Fruit fly (Drosophila melanogaster) whole organism, embryonic: ENCODE results near the gene CG7611.
A peak's percentile ranks its signal among the peaks of the same experiment; 100 is the strongest.

Experiments used
- Ada2b ChIP-seq: fragments of 200-800 bp; sonication (Bioruptor generic); IDR thresholded peaks from 2 replicates; pipeline ENCODE4 v1.3.6; 2022; ENCODE audit warnings: missing biosample characterization, missing genetic modification characterization
- Atf6 ChIP-seq: fragments of 200-800 bp; sonication (Bioruptor generic); IDR thresholded peaks from 2 replicates; pipeline ENCODE4 v1.3.6; 2022; ENCODE audit warnings: missing biosample characterization, missing genetic modification characterization
- B-H1 ChIP-seq: fragments of 200-800 bp; sonication (Bioruptor generic); IDR thresholded peaks from 3 replicates; pipeline ENCODE4 v1.3.6; 2022; ENCODE audit warnings: missing biosample characterization, missing genetic modification characterization
- B-H2 ChIP-seq: fragments of 200-800 bp; sonication (Bioruptor generic); optimal IDR thresholded peaks from 2 replicates; lab custom pipeline; 2018; ENCODE audit warnings: missing biosample characterization, mild to moderate bottlenecking, missing genetic modification characterization
- BtbVII ChIP-seq: fragments of 200-800 bp; sonication (Bioruptor generic); optimal IDR thresholded peaks from 3 replicates; lab custom pipeline; 2017; ENCODE audit warnings: missing biosample characterization, mild to moderate bottlenecking, missing genetic modification characterization
- CG10654 ChIP-seq: fragments of 200-800 bp; sonication (Bioruptor generic); optimal IDR thresholded peaks from 2 replicates; lab custom pipeline; 2016; ENCODE audit warnings: missing biosample characterization, missing genetic modification characterization
- CG12155 ChIP-seq: fragments of 200-800 bp; sonication (Bioruptor generic); optimal IDR thresholded peaks from 3 replicates; lab custom pipeline; 2016; ENCODE audit warnings: missing biosample characterization, missing genetic modification characterization
- CG15696 ChIP-seq: fragments of 200-800 bp; sonication (Bioruptor generic); optimal IDR thresholded peaks from 2 replicates; lab custom pipeline; 2019; ENCODE audit warnings: missing biosample characterization, mild to moderate bottlenecking, missing genetic modification characterization, moderate library complexity
- CG30020 ChIP-seq: fragments of 200-800 bp; optimal IDR thresholded peaks from 2 replicates; lab custom pipeline; 2019; ENCODE audit warnings: missing biosample characterization, mild to moderate bottlenecking, missing genetic modification characterization, moderate library complexity
- CG4707 ChIP-seq: fragments of 200-800 bp; sonication (Bioruptor generic); optimal IDR thresholded peaks from 2 replicates; lab custom pipeline; 2018; ENCODE audit warnings: missing biosample characterization, mild to moderate bottlenecking, missing genetic modification characterization, moderate library complexity
- CG5245 ChIP-seq: fragments of 200-800 bp; sonication (Bioruptor generic); optimal IDR thresholded peaks from 3 replicates; lab custom pipeline; 2016; ENCODE audit warnings: missing biosample characterization, missing genetic modification characterization
- CG7357 ChIP-seq: fragments of 200-800 bp; sonication (Bioruptor generic); IDR thresholded peaks from 3 replicates; pipeline ENCODE4 v1.3.6; 2022; ENCODE audit warnings: missing biosample characterization, missing genetic modification characterization
- CG7839 ChIP-seq: fragments of 200-800 bp; sonication (Bioruptor generic); optimal IDR thresholded peaks from 3 replicates; lab custom pipeline; 2018; ENCODE audit warnings: missing biosample characterization, mild to moderate bottlenecking, missing genetic modification characterization, moderate library complexity
- CG8944 ChIP-seq: fragments of 200-800 bp; sonication (Bioruptor generic); optimal IDR thresholded peaks from 3 replicates; lab custom pipeline; 2016; ENCODE audit warnings: missing biosample characterization, missing genetic modification characterization
- CG9727 ChIP-seq: fragments of 200-800 bp; sonication (Bioruptor generic); optimal IDR thresholded peaks from 3 replicates; lab custom pipeline; 2017; ENCODE audit warnings: missing biosample characterization, mild to moderate bottlenecking, missing genetic modification characterization
- CkIIα-i1 ChIP-seq: fragments of 200-800 bp; sonication (Bioruptor generic); IDR thresholded peaks from 2 replicates; pipeline ENCODE4 v1.3.6; 2022; ENCODE audit warnings: missing biosample characterization, missing genetic modification characterization
- D19B ChIP-seq: fragments of 200-800 bp; sonication (Bioruptor generic); optimal IDR thresholded peaks from 2 replicates; lab custom pipeline; 2017; ENCODE audit warnings: missing biosample characterization, mild to moderate bottlenecking, missing genetic modification characterization
- Dfd ChIP-seq, 2 experiments: fragments of >200 bp; optimal IDR thresholded peaks; 2 replicates each; lab custom pipeline; 2017; ENCODE audit warnings: missing biosample characterization in 2 of 2, missing genetic modification characterization in 2 of 2
- Doc3 ChIP-seq: fragments of 200-800 bp; sonication (Bioruptor generic); IDR thresholded peaks from 3 replicates; pipeline ENCODE4 v1.3.6; 2022; ENCODE audit warnings: missing biosample characterization, missing genetic modification characterization; ENCODE audit not compliant: partially characterized antibody
- Gug ChIP-seq: fragments of 200-800 bp; sonication (Bioruptor generic); IDR thresholded peaks from 4 replicates; pipeline ENCODE4 v1.3.6; 2022; ENCODE audit warnings: missing biosample characterization, missing genetic modification characterization
- Hmr ChIP-seq: fragments of 200-800 bp; sonication (Bioruptor generic); optimal IDR thresholded peaks from 3 replicates; lab custom pipeline; 2017; ENCODE audit warnings: mild to moderate bottlenecking, missing biosample characterization, missing genetic modification reagents, missing genetic modification characterization
- Hr78 ChIP-seq, 2 experiments: fragments of 200-800 bp in 1 of 2; fragments of >200 bp in 1 of 2; sonication (Bioruptor generic) in 1 of 2; optimal IDR thresholded peaks; 2 replicates each; lab custom pipeline; 2017 to 2019; ENCODE audit warnings: missing biosample characterization in 2 of 2, missing genetic modification characterization in 2 of 2, mild to moderate bottlenecking in 1 of 2, moderate library complexity in 1 of 2
- Hsf ChIP-seq: fragments of 200-800 bp; sonication (Bioruptor generic); optimal IDR thresholded peaks from 3 replicates; lab custom pipeline; 2016; ENCODE audit warnings: missing biosample characterization, missing genetic modification characterization
- Lim3 ChIP-seq: fragments of 200-800 bp; sonication (Bioruptor generic); IDR thresholded peaks from 2 replicates; pipeline ENCODE4 v1.3.6; 2022; ENCODE audit warnings: missing biosample characterization, missing genetic modification characterization
- NK7.1 ChIP-seq: fragments of 200-800 bp; sonication (Bioruptor generic); optimal IDR thresholded peaks from 3 replicates; lab custom pipeline; 2016; ENCODE audit warnings: missing biosample characterization, missing genetic modification characterization
- Optix ChIP-seq: fragments of 200-800 bp; sonication (Bioruptor generic); IDR thresholded peaks from 3 replicates; pipeline ENCODE4 v1.3.6; 2022; ENCODE audit warnings: missing biosample characterization, missing genetic modification characterization
- az2 ChIP-seq: fragments of 200-800 bp; sonication (Bioruptor generic); optimal IDR thresholded peaks from 3 replicates; lab custom pipeline; 2016; ENCODE audit warnings: missing biosample characterization, missing genetic modification characterization
- cg ChIP-seq: fragments of 200-800 bp; sonication (Bioruptor generic); optimal IDR thresholded peaks from 3 replicates; lab custom pipeline; 2019; ENCODE audit warnings: missing biosample characterization, mild to moderate bottlenecking, missing genetic modification characterization, moderate library complexity
- crol ChIP-seq: fragments of 200-800 bp; sonication (Bioruptor generic); IDR thresholded peaks from 2 replicates; pipeline ENCODE4 v1.3.6; 2022; ENCODE audit warnings: missing biosample characterization, missing genetic modification characterization
- disco-r ChIP-seq: fragments of 200-800 bp; sonication (Bioruptor generic); optimal IDR thresholded peaks from 2 replicates; lab custom pipeline; 2016; ENCODE audit warnings: missing biosample characterization, missing genetic modification characterization
- dmrt11E ChIP-seq: fragments of 200-800 bp; sonication (Bioruptor generic); optimal IDR thresholded peaks from 3 replicates; lab custom pipeline; 2018; ENCODE audit warnings: missing biosample characterization, mild to moderate bottlenecking, missing genetic modification characterization, moderate library complexity
- dysf ChIP-seq: fragments of 200-800 bp; sonication (Bioruptor generic); IDR thresholded peaks from 3 replicates; pipeline ENCODE4 v1.3.6; 2022; ENCODE audit warnings: missing biosample characterization, missing genetic modification characterization
- ewg ChIP-seq: fragments of 200-800 bp; sonication (Bioruptor generic); optimal IDR thresholded peaks from 3 replicates; lab custom pipeline; 2017; ENCODE audit warnings: mild to moderate bottlenecking, missing biosample characterization, missing genetic modification reagents, missing genetic modification characterization
- kay ChIP-seq: fragments of 200-800 bp; sonication (Bioruptor generic); optimal IDR thresholded peaks from 2 replicates; lab custom pipeline; 2016; ENCODE audit warnings: missing biosample characterization, missing genetic modification characterization
- knrl ChIP-seq: fragments of 200-800 bp; sonication (Bioruptor generic); IDR thresholded peaks from 3 replicates; pipeline ENCODE4 v1.3.6; 2022; ENCODE audit warnings: missing biosample characterization, missing genetic modification characterization; ENCODE audit not compliant: partially characterized antibody
- luna ChIP-seq: fragments of 200-800 bp; sonication (Bioruptor generic); optimal IDR thresholded peaks from 2 replicates; lab custom pipeline; 2016; ENCODE audit warnings: missing biosample characterization, missing genetic modification characterization
- nmo ChIP-seq: fragments of 200-800 bp; sonication (Bioruptor generic); optimal IDR thresholded peaks from 2 replicates; lab custom pipeline; 2018; ENCODE audit warnings: missing biosample characterization, mild to moderate bottlenecking, missing genetic modification characterization, moderate library complexity
- odd ChIP-seq: fragments of 200-800 bp; sonication (Bioruptor generic); optimal IDR thresholded peaks from 2 replicates; lab custom pipeline; 2017; ENCODE audit warnings: missing biosample characterization, mild to moderate bottlenecking, missing genetic modification characterization
- prd ChIP-seq, 3 experiments: fragments of >200 bp in 2 of 3; fragments of 200-800 bp in 1 of 3; sonication (Bioruptor generic) in 1 of 3; optimal IDR thresholded peaks in 2 of 3; IDR thresholded peaks in 1 of 3; 2 replicates in 2 of 3; 3 replicates in 1 of 3; pipeline versions ENCODE4 v1.3.6 to Lab custom; 2017 to 2022; ENCODE audit warnings: missing biosample characterization in 1 of 3, missing genetic modification characterization in 1 of 3
- sens ChIP-seq: fragments of 200-800 bp; sonication (Bioruptor generic); peaks from one replicate; lab custom pipeline; 2016; ENCODE audit warnings: missing biosample characterization, missing genetic modification characterization
- sens-2 ChIP-seq: fragments of 200-800 bp; sonication (Bioruptor generic); IDR thresholded peaks from 2 replicates; pipeline ENCODE4 v1.3.6; 2022; ENCODE audit warnings: missing biosample characterization, missing genetic modification characterization
- seq ChIP-seq: fragments of 200-800 bp; sonication (Bioruptor generic); IDR thresholded peaks from 2 replicates; pipeline ENCODE4 v1.3.6; 2022; ENCODE audit warnings: missing biosample characterization, missing genetic modification characterization
- sim ChIP-seq: fragments of 200-800 bp; sonication (Bioruptor generic); IDR thresholded peaks from 2 replicates; pipeline ENCODE4 v1.3.6; 2022; ENCODE audit warnings: missing biosample characterization, missing genetic modification characterization
- sisA ChIP-seq: fragments of 200-800 bp; sonication (Bioruptor generic); IDR thresholded peaks from 2 replicates; pipeline ENCODE4 v1.3.6; 2022; ENCODE audit warnings: missing biosample characterization, missing genetic modification characterization
- sug ChIP-seq: fragments of 200-800 bp; optimal IDR thresholded peaks from 2 replicates; lab custom pipeline; 2019; ENCODE audit warnings: missing biosample characterization, mild to moderate bottlenecking, missing genetic modification characterization, moderate library complexity
- toy ChIP-seq: fragments of 200-800 bp; sonication (Bioruptor generic); IDR thresholded peaks from 2 replicates; pipeline ENCODE4 v1.3.6; 2022; ENCODE audit warnings: missing biosample characterization, missing genetic modification characterization
- ttk ChIP-seq: fragments of 200-800 bp; sonication (Bioruptor generic); IDR thresholded peaks from 2 replicates; pipeline ENCODE4 v2.1.2; 2022; ENCODE audit warnings: missing biosample characterization, missing genetic modification characterization
- tup ChIP-seq: fragments of 200-800 bp; sonication (Bioruptor generic); optimal IDR thresholded peaks from 2 replicates; lab custom pipeline; 2016; ENCODE audit warnings: missing biosample characterization, mild to moderate bottlenecking, missing genetic modification characterization, moderate library complexity
- zen2 ChIP-seq: fragments of 200-800 bp; sonication (Bioruptor generic); IDR thresholded peaks from 3 replicates; pipeline ENCODE4 v1.3.6; 2022; ENCODE audit warnings: missing biosample characterization, missing genetic modification characterization; ENCODE audit not compliant: partially characterized antibody

CG7611 gene

DNA sequence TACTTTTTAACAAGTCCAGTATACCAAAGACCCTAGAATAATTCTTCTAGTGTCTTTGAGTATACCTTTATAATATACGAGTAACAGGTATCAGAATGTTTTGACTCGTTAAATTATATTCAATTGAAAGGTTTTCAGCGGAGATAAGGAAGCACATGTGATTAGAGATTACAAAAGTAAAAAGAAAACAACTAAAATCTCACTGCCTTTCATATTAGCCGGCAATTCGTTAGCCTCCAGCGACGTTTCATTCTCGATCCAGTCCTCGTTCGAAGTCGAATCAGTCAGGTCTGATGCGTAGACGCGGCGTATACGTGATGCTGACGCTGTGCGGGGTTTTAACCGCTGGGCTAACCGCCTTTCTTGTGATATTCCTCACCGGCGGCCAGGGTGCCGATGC lies 21.8 kb upstream of the CG7611 start, which contains the start of gene Est-Q:
Gene Est-Q, plus strand, starts transcription at position 250 of the 400 bp plus-strand sequence.
- no peak for TF ChIP-seq CG7357
- TF ChIP-seq D19B = peak; percentile 46
- TF ChIP-seq sug (tag; lab: Kevin White, UChicago) = peak; percentile 26
- peak; percentile 6 for TF ChIP-seq sens (GFP tag; lab: Kevin White, UChicago)

dm6 chr3L:21501928-21502327 lies 21.1 kb upstream of the CG7611 start:
- TF ChIP-seq CG8944 (GFP tag; lab: Kevin White, UChicago) (no peak), toy (GFP tag; lab: Robert Waterston, UW) (0 out of 2 replicates have a peak, but pooled peaks have one; percentile 11), nmo (GFP tag; lab: Kevin White, UChicago) (no peak), Hmr (GFP tag; lab: Kevin White, UChicago) (peak; percentile 36), Ada2b (GFP tag; lab: Robert Waterston, UW) (0 out of 2 replicates have a peak, but pooled peaks have one; percentile 14), knrl (GFP tag; lab: Robert Waterston, UW) (no peak), cg (GFP tag; lab: Kevin White, UChicago) (no peak), Hr78 (GFP tag; optimal IDR thresholded peaks at IDR 0.05; lab: Kevin White, UChicago) (peak in 1 of 2 experiments; percentile 65), Hsf (GFP tag; lab: Kevin White, UChicago) (no peak), kay (GFP tag; lab: Kevin White, UChicago) (no peak), az2 (GFP tag; lab: Kevin White, UChicago) (no peak), sens-2 (GFP tag; lab: Robert Waterston, UW) (no peak), Optix (no peak), Gug (GFP tag; lab: Robert Waterston, UW) (no peak), dmrt11E (no peak), zen2 (GFP tag; lab: Robert Waterston, UW) (no peak), CG10654 (GFP tag; lab: Kevin White, UChicago) (no peak), CG15696 (tag; lab: Kevin White, UChicago) (no peak), B-H2 (GFP tag; lab: Kevin White, UChicago) (no peak), CkIIα-i1 (GFP tag; lab: Robert Waterston, UW) (no peak), CG12155 (GFP tag; lab: Kevin White, UChicago) (no peak), CG30020 (tag; lab: Kevin White, UChicago) (no peak), disco-r (GFP tag; lab: Kevin White, UChicago) (no peak), Lim3 (GFP tag; lab: Robert Waterston, UW) (no peak), ewg (GFP tag; lab: Kevin White, UChicago) (no peak), CG7839 (tag; lab: Kevin White, UChicago) (peak; percentile 27), CG5245 (no peak), B-H1 (GFP tag; lab: Robert Waterston, UW) (no peak; the same call in 2 of the 3 replicates), BtbVII (GFP tag; lab: Kevin White, UChicago) (peak; percentile 5), luna (no peak), crol (GFP tag; lab: Robert Waterston, UW) (no peak), Doc3 (GFP tag; lab: Robert Waterston, UW) (no peak), Atf6 (GFP tag; lab: Robert Waterston, UW) (0 out of 2 replicates have a peak, but pooled peaks have one; percentile 36), ttk (0 out of 2 replicates have a peak, but pooled peaks have one; percentile 15), sim (GFP tag; lab: Robert Waterston, UW) (no peak), seq (GFP tag; lab: Robert Waterston, UW) (no peak), odd (GFP tag; lab: Kevin White, UChicago) (no peak), NK7.1 (GFP tag; lab: Kevin White, UChicago) (no peak), CG9727 (GFP tag; lab: Kevin White, UChicago) (no peak), prd (optimal IDR thresholded peaks at IDR 0.05; lab: Kevin White, UChicago) (no peak), prd (GFP tag; IDR thresholded peaks at IDR 0.05; lab: Robert Waterston, UW) (peak; percentile 22; the same call in 1 of the 3 replicates), Dfd (GFP tag; optimal IDR thresholded peaks at IDR 0.05; lab: Kevin White, UChicago) (no peak), tup (GFP tag; lab: Kevin White, UChicago) (no peak), sisA (GFP tag; lab: Robert Waterston, UW) (no peak), dysf (GFP tag; lab: Robert Waterston, UW) (peak; percentile 53; the same call in 2 of the 3 replicates), CG4707 (GFP tag; lab: Kevin White, UChicago) (no peak)
